Worm (Caenorhabditis elegans) whole organism, L4/young adult: ENCODE results near the gene agmo-1.

ENCODE experiments used
- W03F9.2 ChIP-seq: fragments of 150-350 bp; optimal IDR thresholded peaks from 2 replicates; lab custom pipeline; 2014; ENCODE audit warnings: missing biosample characterization, missing genetic modification characterization
- dao-5 ChIP-seq: sonication (generic microtip); optimal IDR thresholded peaks from 2 replicates; lab custom pipeline; 2016; ENCODE audit warnings: missing genotype, missing genetic modification characterization, moderate library complexity, missing compliant biosample characterization
- him-1 ChIP-seq: sonication (generic microtip); optimal IDR thresholded peaks from 2 replicates; lab custom pipeline; 2016; ENCODE audit warnings: missing genotype, missing genetic modification reagents, missing genetic modification characterization, missing compliant biosample characterization

DNA sequence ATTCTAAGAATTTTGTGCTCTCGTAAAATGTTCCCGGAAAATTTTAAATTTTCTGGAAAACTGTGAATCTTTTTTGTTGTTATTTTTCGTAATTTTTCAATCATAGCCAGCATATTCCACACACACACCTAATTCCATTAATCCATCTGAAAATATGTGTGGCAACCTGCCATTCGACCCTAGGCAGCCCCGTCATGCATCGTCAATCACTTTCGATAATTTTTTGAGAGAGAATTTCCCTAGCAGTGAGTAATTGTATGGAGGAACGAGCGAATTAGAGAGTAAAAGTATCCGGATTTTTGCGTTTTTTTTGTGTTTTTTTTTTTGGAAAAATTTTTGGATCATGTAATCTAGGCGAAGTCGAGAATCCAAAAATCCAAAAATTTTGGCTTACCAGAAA, 14.8 kb upstream of the agmo-1 start, which contains the start of gene BE10.4:
- TF ChIP-seq W03F9.2 (tag; lab: Kevin White, UChicago): no peak
- TF ChIP-seq him-1 (tag; lab: Kevin White, UChicago): no peak
- TF ChIP-seq dao-5 (tag; lab: Kevin White, UChicago): no peak
